Fruit fly (Drosophila melanogaster) whole organism, larva: Measurements from ENCODE around the gene frj.
A peak's percentile ranks its signal among the peaks of the same experiment; 100 is the strongest.

Experiments
- noc ChIP-seq: fragments of 200-800 bp; sonication (Bioruptor generic); optimal IDR thresholded peaks from 3 replicates; lab custom pipeline; 2019; ENCODE audit warnings: missing biosample characterization, mild to moderate bottlenecking, missing genetic modification characterization, moderate library complexity

The frj gene

DNA sequence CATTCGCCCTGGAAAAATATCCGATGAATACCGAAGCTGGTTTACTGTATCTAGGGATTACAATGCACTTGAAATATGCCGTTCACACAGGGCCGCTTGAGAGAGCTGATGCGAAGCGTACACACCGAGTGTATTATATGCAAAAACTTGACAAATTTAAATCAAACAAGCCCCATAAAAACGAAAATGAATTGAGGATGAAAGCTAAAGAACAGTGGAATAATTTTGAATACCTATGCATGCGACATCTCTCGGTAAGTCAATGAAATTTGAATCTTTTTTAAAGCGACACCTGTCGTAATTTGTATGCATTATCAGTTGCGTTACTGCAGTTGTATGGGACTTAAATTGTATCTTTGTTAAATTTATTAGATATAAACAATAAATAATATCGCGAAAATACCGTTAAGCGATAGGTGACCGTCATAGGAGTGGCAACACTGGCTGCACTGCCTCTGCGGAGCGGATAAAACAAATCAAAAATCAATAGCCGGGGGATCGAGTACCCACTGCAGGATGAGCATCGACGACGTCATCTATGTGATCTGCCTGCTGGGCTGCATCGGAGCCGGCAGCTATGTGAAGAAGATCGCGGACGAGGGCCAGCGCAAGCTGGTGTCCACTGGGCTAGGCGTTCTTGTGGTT lies at the start of gene frj:
Gene frj, plus strand, starts transcription at position 98 of the 645 bp plus-strand sequence.
- TF ChIP-seq noc: no peak

DNA sequence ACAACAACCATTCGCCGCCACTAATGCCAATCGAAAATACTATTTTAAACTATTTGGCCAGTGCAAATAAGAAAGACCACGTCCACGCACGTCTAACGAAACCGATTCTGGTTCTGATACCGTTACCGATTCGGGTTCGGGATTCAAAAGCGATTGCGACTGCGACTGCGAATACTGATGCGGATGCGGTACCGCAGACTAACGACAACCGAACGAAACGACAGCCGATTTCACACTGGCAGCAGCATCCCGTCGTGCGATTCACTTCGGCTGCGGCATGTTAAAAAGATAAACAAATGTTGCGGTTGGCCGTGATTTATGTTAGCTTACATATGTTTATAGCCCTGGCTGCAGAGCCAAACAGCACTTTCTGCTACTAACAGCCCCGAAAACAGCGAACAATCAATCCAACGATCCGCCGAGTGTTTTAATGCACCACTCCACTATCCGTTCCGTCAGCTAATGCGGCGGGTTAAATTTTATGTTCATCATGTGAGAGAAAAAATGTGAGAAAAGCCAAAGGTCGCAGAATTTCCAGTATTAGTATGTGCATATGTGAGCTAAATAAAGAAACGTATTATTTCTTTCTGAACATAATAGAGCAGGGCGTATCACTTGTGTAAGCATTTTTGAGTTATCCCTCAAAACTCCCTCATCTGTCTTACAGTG lies 44.6 kb upstream of the frj start, which contains the start of gene DIP-epsilon:
Gene DIP-epsilon, minus strand, starts transcription at position 238 of the 669 bp plus-strand sequence.
- TF ChIP-seq noc: no peak

dm6 chr2L:6411953-6412352 lies 43.9 kb upstream of the frj start, which contains the start of gene CG13982:
Gene CG13982 (plus strand): TSS chr2L:6412315.
- TF ChIP-seq noc: no peak

DNA sequence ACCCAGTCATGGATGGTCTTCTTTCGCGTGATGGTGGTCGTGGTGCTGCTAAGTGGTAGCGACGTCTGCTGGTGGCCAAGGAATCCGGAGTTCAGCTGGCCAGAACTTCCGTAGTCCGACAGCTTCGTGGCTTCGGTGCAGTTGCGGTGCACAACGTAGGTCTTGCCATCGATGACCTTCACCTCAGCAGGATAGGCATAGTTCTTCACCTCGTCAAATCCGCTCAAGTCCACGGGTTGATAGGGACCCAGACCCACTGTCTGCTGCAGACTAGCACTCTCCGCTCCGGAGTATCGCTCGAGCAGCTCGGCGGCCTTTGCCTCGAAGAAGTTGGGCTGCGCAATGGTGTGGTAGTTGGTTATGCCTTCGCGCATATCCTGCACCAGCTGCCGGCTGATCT lies 34.4 kb upstream of the frj start:
- TF ChIP-seq noc: no peak

DNA sequence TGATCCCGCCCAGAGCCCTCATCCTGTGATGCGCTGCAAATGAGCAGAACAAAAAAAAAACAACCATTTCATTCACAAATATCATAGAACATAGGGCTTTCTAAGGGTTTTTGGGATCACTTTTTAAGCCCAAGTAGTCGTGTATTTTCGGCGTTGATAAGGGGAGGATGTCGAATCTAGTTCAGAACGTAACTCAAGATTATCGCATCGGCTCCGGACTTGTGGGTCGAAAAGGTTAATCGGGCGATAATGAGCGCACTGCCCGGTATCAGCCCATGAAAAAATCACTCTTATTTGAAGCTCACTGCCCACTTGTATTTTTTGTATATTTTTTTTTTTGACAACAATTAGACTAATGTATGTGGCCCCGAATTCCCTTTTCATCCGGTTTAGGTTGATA lies 33.4 kb upstream of the frj start:
- TF ChIP-seq noc: peak; percentile 9

dm6 chr2L:6423148-6423547 lies 32.7 kb upstream of the frj start, which contains the start of gene Tig:
Gene Tig (minus strand): TSS chr2L:6423310.
- peak; percentile 57 for TF ChIP-seq noc

dm6 chr2L:6424198-6424597 lies 31.7 kb upstream of the frj start, which contains the start of gene Fic:
Gene Fic (plus strand): TSS chr2L:6424336.
- no peak for TF ChIP-seq noc

DNA sequence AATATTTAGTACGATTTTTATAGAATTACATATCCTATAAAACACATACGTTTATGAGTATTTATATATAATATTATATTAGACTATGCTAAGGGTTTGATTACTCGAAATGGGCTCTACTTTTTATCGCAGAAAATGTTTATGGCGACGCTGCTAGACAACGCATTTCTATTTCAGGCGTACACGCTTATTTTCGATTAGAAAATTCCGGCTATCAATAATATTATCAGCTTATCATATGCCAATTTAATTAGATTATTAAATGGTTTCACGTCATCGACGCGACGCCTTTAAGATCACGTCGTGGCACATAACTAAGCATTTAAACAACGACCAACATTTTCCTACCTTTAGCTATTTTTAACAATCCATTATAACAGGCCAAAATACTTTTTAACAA lies 29.5 kb upstream of the frj start:
- TF ChIP-seq noc: no peak

DNA sequence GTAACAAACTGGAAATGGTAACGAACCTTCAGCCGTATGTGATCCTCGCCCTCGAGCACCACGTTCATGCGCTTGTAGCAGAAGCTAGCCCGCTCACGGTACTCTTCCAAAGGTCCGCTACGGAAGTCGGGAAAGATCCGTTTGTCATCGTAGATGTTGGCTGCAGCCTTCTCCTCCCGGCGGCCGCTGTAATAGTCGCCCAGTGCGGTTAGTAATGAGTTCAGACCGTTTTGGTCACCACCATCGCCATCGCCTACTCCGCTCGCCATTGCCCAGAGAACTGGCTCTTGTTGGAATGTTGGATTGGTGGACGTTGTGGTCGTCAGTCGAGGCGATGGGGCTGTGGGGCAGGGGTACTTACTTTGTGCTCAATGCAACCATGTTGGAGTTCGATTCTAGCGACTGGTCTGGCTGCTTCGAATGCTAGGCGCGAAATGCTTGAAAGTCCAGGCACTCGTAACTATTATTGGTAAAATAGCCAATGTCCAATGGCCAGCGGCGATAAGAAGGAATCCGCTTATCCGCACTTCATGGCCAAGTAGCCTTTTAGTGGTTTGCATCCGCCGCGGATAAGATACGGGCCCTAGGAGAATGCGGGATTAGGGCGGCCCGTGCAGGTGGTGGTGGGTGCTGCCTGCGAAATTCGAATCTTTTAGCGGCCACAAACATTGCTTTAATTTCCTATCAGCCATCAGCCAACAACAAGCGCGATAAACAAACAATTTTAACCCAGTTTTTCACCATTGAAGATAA lies 8.1 kb upstream of the frj start:
- TF ChIP-seq noc: peak; percentile 13

DNA sequence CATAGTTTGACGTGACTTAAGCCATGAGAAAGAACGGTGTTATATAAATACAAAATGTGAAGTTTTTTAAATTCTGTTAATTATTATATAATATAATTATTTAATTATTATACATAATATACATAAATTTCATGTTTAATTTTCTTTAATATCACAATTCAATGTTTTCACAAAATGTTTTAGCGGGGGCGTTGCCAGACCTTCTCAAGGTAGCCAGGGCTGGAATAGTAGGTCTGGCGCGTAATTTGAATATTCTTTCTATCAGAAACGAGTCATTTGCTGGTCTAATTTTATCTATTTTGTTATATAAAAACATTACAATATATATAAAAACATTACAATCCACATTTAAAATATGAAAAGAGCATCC lies 7.5 kb upstream of the frj start, which contains the start of gene Acox3:
Gene Acox3, minus strand, starts transcription at position 70 of the 370 bp plus-strand sequence.
- TF ChIP-seq noc: no peak

DNA sequence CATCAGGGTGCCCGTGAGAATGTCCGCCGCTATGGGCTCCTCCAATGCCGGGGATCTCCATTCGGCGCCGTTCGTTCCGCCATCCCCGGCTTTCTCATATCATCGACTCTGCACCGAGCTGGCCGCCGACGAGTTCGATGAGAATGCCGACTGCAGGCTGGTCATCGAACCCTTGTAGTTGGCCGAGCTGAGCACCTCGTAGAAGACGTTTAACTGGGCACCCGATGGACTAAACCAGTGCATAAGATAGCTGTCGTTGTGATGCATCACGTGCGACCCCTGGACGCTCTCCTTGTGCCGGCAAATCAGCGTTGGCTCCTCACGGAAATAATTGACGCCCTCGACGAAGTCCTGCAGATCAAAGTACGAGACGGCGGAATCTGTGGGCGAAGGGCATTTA lies 6.1 kb upstream of the frj start:
- TF ChIP-seq noc: no peak

DNA sequence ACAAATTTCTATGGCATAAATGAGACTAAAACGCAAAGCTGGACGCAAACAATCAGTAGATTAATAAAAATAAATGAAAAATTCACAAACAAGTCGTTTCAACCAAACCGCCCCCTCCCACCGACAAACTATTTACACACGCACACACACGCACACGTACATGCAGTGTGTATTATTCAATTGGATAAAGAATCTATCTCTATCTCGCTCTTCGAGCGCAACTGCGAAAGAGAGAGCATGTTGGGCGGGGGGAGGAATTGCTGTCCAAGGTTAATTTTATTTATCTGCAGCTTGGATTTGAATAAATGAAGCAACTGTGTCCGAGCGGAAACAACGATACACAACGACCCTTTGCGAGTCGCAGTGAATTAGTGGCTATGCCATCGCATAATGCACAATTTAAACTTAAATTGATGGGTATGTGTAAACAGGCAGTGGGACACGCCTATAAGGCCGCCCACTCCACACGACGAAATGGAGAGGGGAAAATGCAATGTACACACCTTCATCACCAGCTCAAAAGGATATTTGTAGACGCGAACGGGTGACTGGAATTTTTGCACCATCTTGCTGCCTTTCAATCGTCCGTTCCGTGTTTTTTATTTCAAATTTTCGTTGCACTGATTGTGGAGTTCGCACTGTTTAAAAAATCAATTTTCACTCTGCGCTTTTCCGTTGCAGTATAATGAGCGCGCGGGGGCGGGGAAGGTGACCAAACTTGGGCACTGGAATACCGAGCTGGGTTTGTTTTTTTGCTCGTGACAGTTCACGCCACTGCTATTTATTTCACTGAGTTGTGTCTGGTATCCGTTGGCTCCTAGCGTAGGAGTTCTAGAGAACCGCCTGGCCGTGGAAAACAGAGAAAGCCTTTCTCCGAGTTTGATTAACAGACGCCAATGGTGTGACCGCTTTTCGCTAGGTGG lies 559 bp upstream of the frj start, which contains the start of gene retm:
Gene retm, minus strand, starts transcription at position 898 of the 923 bp plus-strand sequence.
- peak; percentile 44 for TF ChIP-seq noc

dm6 chr2L:6457583-6457982 lies 1.7 kb downstream of the frj start:
- no peak for TF ChIP-seq noc

- peak; percentile 38 for TF ChIP-seq noc
Observed at dm6 chr2L:6461497-6461896, 5.6 kb downstream of the frj start.

DNA sequence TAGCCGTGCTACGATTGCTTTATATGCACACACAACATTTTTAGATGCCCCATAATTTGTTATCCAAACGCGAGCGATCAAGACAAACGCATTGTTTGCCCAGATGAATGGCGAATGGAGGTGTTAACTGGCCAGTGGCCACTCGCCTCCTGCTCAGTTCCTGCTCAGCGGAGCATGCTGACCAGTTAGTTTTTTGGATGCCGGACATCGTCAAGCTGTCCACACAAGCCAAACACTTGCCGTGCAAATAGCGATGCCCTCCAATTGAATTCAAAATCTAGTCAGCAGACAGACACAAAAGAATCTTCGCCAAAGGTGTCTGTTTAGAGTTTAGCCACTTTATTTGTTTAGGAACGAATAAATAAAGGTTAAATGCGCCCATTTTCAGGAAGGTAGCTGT lies 6.4 kb downstream of the frj start:
- TF ChIP-seq noc: no peak

dm6 chr2L:6463392-6463791 lies 7.5 kb downstream of the frj start:
- TF ChIP-seq noc: no peak
